Worm (Caenorhabditis elegans): Measurements from ENCODE around the gene D1054.10.

D1054.10 gene

DNA sequence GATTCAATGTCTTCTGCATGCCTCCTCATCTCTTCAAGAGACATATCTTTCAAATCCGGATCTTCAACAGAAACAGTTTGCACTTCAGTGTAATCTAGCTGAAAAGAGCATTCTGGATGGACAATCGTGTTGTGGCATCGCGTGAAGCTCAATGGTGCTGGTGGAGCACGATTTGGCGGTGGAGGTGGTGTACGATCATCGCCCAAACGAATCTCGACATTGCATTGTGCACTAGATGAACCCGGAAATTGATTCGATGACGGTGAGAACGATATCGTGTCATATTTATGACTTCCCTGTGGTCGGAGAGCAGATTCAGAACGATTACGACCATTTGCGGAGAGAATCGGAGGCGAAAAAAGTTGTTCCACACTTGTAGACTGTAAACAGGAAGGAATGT lies 19.5 kb downstream of the D1054.10 start:
- TF ChIP-seq fkh-10 (GFP tag; optimal IDR thresholded peaks at IDR 0.05) (no peak), unc-62 (GFP tag; optimal IDR thresholded peaks at IDR 0.05 in 1 of 2) (peak in 1 of 2 experiments; percentile 99), unc-62 (tag; optimal IDR thresholded peaks at IDR 0.05) (no peak)

DNA sequence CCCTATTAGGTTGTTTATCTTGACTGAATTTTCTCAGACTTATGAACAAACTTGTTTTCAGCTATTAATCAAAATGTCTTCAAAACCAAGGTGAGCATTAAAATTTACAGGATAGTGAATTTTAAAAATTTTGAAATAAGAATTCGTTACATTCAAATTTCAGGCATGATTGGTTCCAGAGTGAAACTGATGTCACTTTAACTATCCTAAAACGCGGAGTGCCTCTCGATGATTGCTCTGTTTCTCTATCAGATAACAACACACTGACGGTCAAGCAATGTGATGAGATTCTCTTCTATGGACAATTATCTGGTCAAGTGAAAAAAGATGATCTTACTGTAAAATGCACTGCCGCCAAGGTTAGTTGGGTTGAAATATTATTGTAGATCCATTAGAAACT lies 21.3 kb downstream of the D1054.10 start, which contains the start of gene D1054.3:
Gene D1054.3 (plus strand): TSS at position 62 of the 400 bp plus-strand sequence.
- peak; percentile 42 for TF ChIP-seq ama-1 (optimal IDR thresholded peaks at IDR 0.05)
- peak; percentile 17 for TF ChIP-seq duxl-1 (tag; optimal IDR thresholded peaks at IDR 0.05; ENCODE audit: poor library complexity)
- TF ChIP-seq lin-15B (tag; optimal IDR thresholded peaks at IDR 0.05), result no peak
- TF ChIP-seq nhr-28 (tag; optimal IDR thresholded peaks at IDR 0.05), result no peak
- peak; percentile 5 for TF ChIP-seq mep-1 (tag; optimal IDR thresholded peaks at IDR 0.05)
- peak; percentile 53 for TF ChIP-seq lin-38 (GFP tag; IDR thresholded peaks at IDR 0.05)

DNA sequence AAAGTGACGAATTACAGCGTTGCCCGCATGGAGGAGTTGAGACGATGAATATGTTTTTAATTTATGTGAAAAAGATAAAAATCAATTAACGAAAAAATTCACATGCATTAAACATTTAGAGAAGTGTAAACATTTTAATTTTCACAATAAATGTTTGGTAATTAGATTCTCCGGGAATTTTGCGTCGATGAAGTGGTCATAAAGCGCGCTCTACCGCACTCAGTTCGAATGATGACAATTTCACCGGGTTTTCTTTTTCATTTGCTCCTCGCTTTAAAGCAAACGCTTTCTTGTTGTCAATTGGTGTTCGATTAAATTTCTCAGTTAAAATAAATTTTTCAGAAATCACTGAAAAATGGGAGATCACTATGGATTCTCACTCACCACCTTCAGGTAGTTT lies 22.6 kb downstream of the D1054.10 start, which contains the start of the genes D1054.1 and pas-2:
Gene D1054.1 (minus strand): TSS at position 192 of the 400 bp plus-strand sequence.
Gene pas-2 (plus strand): TSS at position 343 of the 400 bp plus-strand sequence.
- TF ChIP-seq nhr-111 (GFP tag; optimal IDR thresholded peaks at IDR 0.05), result no peak
- no peak for TF ChIP-seq mes-2 (tag; optimal IDR thresholded peaks at IDR 0.05; ENCODE audit: poor library complexity, severe bottlenecking)
- no peak for TF ChIP-seq daf-16 (GFP tag; optimal IDR thresholded peaks at IDR 0.05)
- TF ChIP-seq daf-16 (tag; optimal IDR thresholded peaks at IDR 0.05), result peak; percentile 31
- no peak for TF ChIP-seq lin-13 (GFP tag; optimal IDR thresholded peaks at IDR 0.05)
- TF ChIP-seq ztf-7 (tag; optimal IDR thresholded peaks at IDR 0.05), result no peak
- TF ChIP-seq dpl-1 (GFP tag; optimal IDR thresholded peaks at IDR 0.05), result peak; percentile 7
- peak; percentile 25 for TF ChIP-seq ces-1 (GFP tag; optimal IDR thresholded peaks at IDR 0.05)
- peak; percentile 68 for TF ChIP-seq lin-38 (GFP tag; IDR thresholded peaks at IDR 0.05)
- peak in 1 of 2 experiments; percentile 35 for TF ChIP-seq lsy-2 (tag; optimal IDR thresholded peaks at IDR 0.05)

DNA sequence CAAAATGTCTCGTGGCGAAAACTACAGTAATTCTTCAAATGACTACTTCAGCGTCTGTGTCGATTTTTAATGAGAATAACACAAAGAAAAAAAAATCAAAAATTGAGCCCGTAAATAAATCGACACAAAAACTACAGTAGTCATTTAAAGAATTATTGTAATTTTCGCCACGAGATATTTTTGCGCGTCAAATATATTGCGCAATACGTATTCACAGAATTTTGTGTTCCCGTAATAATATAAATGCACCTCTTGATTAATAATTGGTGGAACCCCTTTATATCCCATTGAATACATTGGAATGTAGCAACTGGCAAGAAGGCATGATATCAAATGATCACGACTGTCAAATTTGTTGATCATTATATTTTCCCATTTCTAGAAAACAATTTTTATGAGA lies 23.8 kb downstream of the D1054.10 start:
- TF ChIP-seq unc-62 (GFP tag; optimal IDR thresholded peaks at IDR 0.05 in 1 of 2) (peak in 1 of 2 experiments; percentile 44), unc-62 (tag; optimal IDR thresholded peaks at IDR 0.05) (no peak), dmd-9 (GFP tag; IDR thresholded peaks at IDR 0.05) (no peak), lsy-2 (tag; optimal IDR thresholded peaks at IDR 0.05) (no peak)

DNA sequence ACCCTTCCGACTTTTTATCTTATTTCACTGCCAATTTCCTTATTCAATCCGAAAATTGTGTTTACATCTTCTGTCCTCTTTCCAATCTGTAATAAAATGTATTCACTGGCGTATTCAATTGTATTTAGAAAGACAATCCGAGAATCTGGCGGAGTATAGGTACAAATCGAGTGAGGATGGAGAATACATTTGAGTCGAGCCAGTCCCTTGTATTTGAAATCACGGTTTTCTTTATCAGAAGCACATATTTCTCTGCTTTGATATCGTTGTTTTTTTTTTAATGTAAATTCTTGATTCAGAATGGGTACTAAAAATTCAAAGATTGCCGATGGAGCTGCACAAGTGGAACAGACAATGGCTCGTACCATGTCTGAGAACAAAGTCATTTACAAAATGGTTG lies 28.6 kb downstream of the D1054.10 start, which contains the start of gene ocr-1:
Gene ocr-1 (plus strand): TSS at position 301 of the 400 bp plus-strand sequence.
- no peak for TF ChIP-seq daf-8 (GFP tag; IDR thresholded peaks at IDR 0.05)
- no peak for TF ChIP-seq daf-16 (GFP tag; optimal IDR thresholded peaks at IDR 0.05)
- TF ChIP-seq daf-16 (tag; optimal IDR thresholded peaks at IDR 0.05), result no peak
- no peak for TF ChIP-seq nhr-41 (GFP tag; IDR thresholded peaks at IDR 0.05)
- TF ChIP-seq spr-1 (tag; optimal IDR thresholded peaks at IDR 0.05), result no peak
- no peak for TF ChIP-seq mxl-2 (GFP tag; conservative IDR thresholded peaks at IDR 0.05)
- no peak for TF ChIP-seq unc-62 (GFP tag; optimal IDR thresholded peaks at IDR 0.05 in 1 of 2)
- no peak for TF ChIP-seq unc-62 (tag; optimal IDR thresholded peaks at IDR 0.05)
- no peak for TF ChIP-seq cey-2 (tag; optimal IDR thresholded peaks at IDR 0.05; ENCODE audit: borderline replicate concordance, insufficient read depth)
- no peak for TF ChIP-seq mdl-1 (tag; optimal IDR thresholded peaks at IDR 0.05)

DNA sequence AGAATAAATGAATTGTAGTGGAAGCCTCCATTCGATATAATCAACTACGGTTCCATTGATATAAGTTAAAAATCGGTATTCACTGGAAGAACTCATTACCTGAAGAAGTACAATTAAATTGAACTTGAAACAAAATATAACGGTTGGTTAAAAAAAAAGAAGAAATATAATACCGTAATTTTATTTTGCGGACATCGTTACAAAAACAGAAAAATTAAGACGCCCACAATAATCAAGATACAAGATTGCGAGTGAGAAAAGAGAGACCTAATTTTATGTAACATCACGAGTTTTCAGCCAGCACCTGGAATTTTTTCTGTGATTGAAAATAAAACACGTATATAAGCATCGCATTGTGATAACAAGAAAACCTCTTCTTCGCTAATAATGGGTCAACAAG lies 30.0 kb downstream of the D1054.10 start, which contains the start of gene sre-6:
Gene sre-6 (minus strand): TSS at position 101 of the 400 bp plus-strand sequence.
- TF ChIP-seq nhr-42 (GFP tag; IDR thresholded peaks at IDR 0.05) (no peak), Y75B8A.6 (GFP tag; IDR thresholded peaks at IDR 0.05) (no peak), unc-39 (tag; optimal IDR thresholded peaks at IDR 0.05) (no peak), hmg-1.1 (GFP tag; IDR thresholded peaks at IDR 0.05) (no peak), F37D6.2 (tag; optimal IDR thresholded peaks at IDR 0.05) (no peak)

Measured in whole organism, L4 larva.